Worm (Caenorhabditis elegans): ENCODE data around the gene dyf-7.

DNA sequence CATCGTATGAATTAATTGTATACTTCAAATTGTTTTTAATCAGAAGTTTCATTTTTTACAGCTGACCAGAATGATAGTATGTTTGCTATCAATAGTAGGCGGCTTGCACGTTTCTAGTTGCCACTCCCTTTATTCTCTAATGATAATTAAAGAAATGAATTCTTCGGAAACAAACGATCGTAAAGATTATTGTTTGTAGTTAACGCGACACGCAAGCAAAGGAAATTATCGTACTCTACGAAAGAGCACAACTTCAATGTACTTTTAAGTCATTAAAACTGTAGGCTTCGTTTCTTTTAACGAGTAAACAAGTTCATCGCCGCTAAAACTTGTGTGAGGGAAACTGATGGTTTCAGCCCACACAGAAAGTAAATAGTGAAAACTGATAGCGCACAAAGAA lies 19.0 kb upstream of the dyf-7 start:
- TF ChIP-seq mep-1 (tag; optimal IDR thresholded peaks at IDR 0.05) (no peak), unc-130 (GFP tag; optimal IDR thresholded peaks at IDR 0.05) (no peak), zfp-2 (tag; optimal IDR thresholded peaks at IDR 0.05) (no peak), ctbp-1 (GFP tag; IDR thresholded peaks at IDR 0.05) (no peak), nhr-28 (tag; optimal IDR thresholded peaks at IDR 0.05) (peak; percentile 90), snpc-4 (tag; optimal IDR thresholded peaks at IDR 0.05) (no peak), egl-43 (GFP tag; IDR thresholded peaks at IDR 0.05) (no peak), spr-3 (GFP tag; optimal IDR thresholded peaks at IDR 0.05) (no peak), nhr-6 (tag; optimal IDR thresholded peaks at IDR 0.05) (no peak), lin-39 (tag; optimal IDR thresholded peaks at IDR 0.05) (no peak), F37D6.2 (tag; optimal IDR thresholded peaks at IDR 0.05) (no peak), unc-39 (tag; optimal IDR thresholded peaks at IDR 0.05) (no peak), unc-62 (GFP tag; optimal IDR thresholded peaks at IDR 0.05 in 1 of 2) (no peak), unc-62 (tag; optimal IDR thresholded peaks at IDR 0.05) (no peak), ces-1 (GFP tag; optimal IDR thresholded peaks at IDR 0.05) (no peak)
